Worm (Caenorhabditis elegans) whole organism, mixed stage, embryonic: ENCODE data around the gene srx-95.

ENCODE experiments used
- M03D4.4 ChIP-seq: sonication (generic microtip); optimal IDR thresholded peaks from 2 replicates; lab custom pipeline; 2017; ENCODE audit warnings: mild to moderate bottlenecking, missing genetic modification characterization, missing compliant biosample characterization
- flh-1 ChIP-seq: fragments of 200-800 bp; sonication (Bioruptor generic); optimal IDR thresholded peaks from 2 replicates; lab custom pipeline; 2018; ENCODE audit warnings: mild to moderate bottlenecking, missing genetic modification characterization, moderate library complexity, missing compliant biosample characterization
- ham-2 ChIP-seq: fragments of 200-800 bp; sonication (Bioruptor generic); optimal IDR thresholded peaks from 2 replicates; lab custom pipeline; 2018; ENCODE audit warnings: mild to moderate bottlenecking, missing genetic modification characterization, missing compliant biosample characterization
- tbx-8 ChIP-seq: fragments of 200-800 bp; sonication (Bioruptor generic); optimal IDR thresholded peaks from 2 replicates; lab custom pipeline; 2018; ENCODE audit warnings: mild to moderate bottlenecking, missing genetic modification characterization, moderate library complexity, missing compliant biosample characterization

- TF ChIP-seq ham-2 (GFP tag; lab: Kevin White, UChicago) (no peak), tbx-8 (GFP tag; lab: Kevin White, UChicago) (no peak), M03D4.4 (tag; lab: Kevin White, UChicago) (no peak), flh-1 (GFP tag; lab: Kevin White, UChicago) (no peak)
Measured at ce11 chrII:6788672-6789298, 34.2 kb upstream of the srx-95 start, which contains the start of gene T13C2.3.
